Worm (Caenorhabditis elegans) whole organism, L3 larva: ENCODE measurements around the gene Y73F8A.35.
"Not testable (repeated sequence)": the region's sequence is repeated elsewhere in the genome, so short reads cannot be mapped to it uniquely, and the experiment has no call there.

Experiments
- R02D3.7 ChIP-seq: fragments of 150-350 bp; optimal IDR thresholded peaks from 2 replicates; lab custom pipeline; 2014; ENCODE audit warnings: missing biosample characterization, missing genetic modification characterization
- ZK546.5 ChIP-seq: sonication (generic microtip); optimal IDR thresholded peaks from 2 replicates; lab custom pipeline; 2017; ENCODE audit warnings: missing biosample characterization, missing genetic modification characterization
- aly-2 ChIP-seq: fragments of 150-350 bp; optimal IDR thresholded peaks from 2 replicates; lab custom pipeline; 2014; ENCODE audit warnings: missing biosample characterization, missing genetic modification characterization
- ama-1 ChIP-seq: fragments of 150-350 bp; optimal IDR thresholded peaks from 2 replicates; lab custom pipeline; 2018
- ceh-16 ChIP-seq: sonication (generic microtip); optimal IDR thresholded peaks from 2 replicates; lab custom pipeline; 2017; ENCODE audit warnings: missing biosample characterization, missing genetic modification characterization
- ceh-28 ChIP-seq: fragments of 150-350 bp; optimal IDR thresholded peaks from 2 replicates; lab custom pipeline; 2014; ENCODE audit warnings: missing biosample characterization, missing genetic modification reagents, missing genetic modification characterization
- ceh-82 ChIP-seq: fragments of 150-350 bp; optimal IDR thresholded peaks from 2 replicates; lab custom pipeline; 2014; ENCODE audit warnings: missing biosample characterization, missing genetic modification characterization
- ceh-9 ChIP-seq: sonication (generic microtip); optimal IDR thresholded peaks from 2 replicates; lab custom pipeline; 2018; ENCODE audit warnings: missing biosample characterization, missing genetic modification characterization
- daf-12 ChIP-seq: fragments of 150-350 bp; optimal IDR thresholded peaks from 2 replicates; lab custom pipeline; 2014; ENCODE audit warnings: missing biosample characterization, missing genetic modification reagents, missing genetic modification characterization
- egl-27 ChIP-seq: sonication (generic microtip); optimal IDR thresholded peaks from 4 replicates; lab custom pipeline; 2017; ENCODE audit warnings: missing biosample characterization, missing genetic modification reagents, missing genetic modification characterization
- egl-5 ChIP-seq: fragments of 150-350 bp; optimal IDR thresholded peaks from 2 replicates; lab custom pipeline; 2017; ENCODE audit warnings: missing biosample characterization, missing genetic modification reagents, missing genetic modification characterization, inconsistent platforms
- elt-1 ChIP-seq: fragments of 150-350 bp; optimal IDR thresholded peaks from 2 replicates; lab custom pipeline; 2014; ENCODE audit warnings: missing biosample characterization, missing genetic modification characterization
- elt-3 ChIP-seq, 3 experiments: fragments of 150-350 bp in 1 of 3; sonication (generic microtip) in 2 of 3; optimal IDR thresholded peaks; 2 replicates in 2 of 3; 4 replicates in 1 of 3; lab custom pipeline; 2014 to 2017; ENCODE audit warnings: missing biosample characterization in 3 of 3, missing genetic modification characterization in 3 of 3
- eor-1 ChIP-seq, 2 experiments: fragments of 150-350 bp; optimal IDR thresholded peaks; 2 replicates each; lab custom pipeline; 2014 to 2018; ENCODE audit warnings: missing biosample characterization in 2 of 2, missing genetic modification characterization in 2 of 2
- fkh-2 ChIP-seq: fragments of 150-350 bp; optimal IDR thresholded peaks from 2 replicates; lab custom pipeline; 2014; ENCODE audit warnings: missing biosample characterization, missing genetic modification reagents, missing genetic modification characterization
- hmg-11 ChIP-seq: sonication (generic microtip); optimal IDR thresholded peaks from 2 replicates; lab custom pipeline; 2016; ENCODE audit warnings: missing genetic modification characterization, missing compliant biosample characterization
- jun-1 ChIP-seq: fragments of 150-350 bp; optimal IDR thresholded peaks from 2 replicates; lab custom pipeline; 2014; ENCODE audit warnings: missing biosample characterization, missing genetic modification reagents, missing genetic modification characterization
- lin-15B ChIP-seq: fragments of 150-350 bp; optimal IDR thresholded peaks from 2 replicates; lab custom pipeline; 2014; ENCODE audit warnings: missing biosample characterization, missing genetic modification characterization
- lin-39 ChIP-seq: fragments of 150-350 bp; optimal IDR thresholded peaks from 2 replicates; lab custom pipeline; 2018; ENCODE audit warnings: missing biosample characterization, missing genetic modification reagents, missing genetic modification characterization
- mdl-1 ChIP-seq: fragments of 150-350 bp; optimal IDR thresholded peaks from 2 replicates; lab custom pipeline; 2014; ENCODE audit warnings: missing biosample characterization, missing genetic modification characterization
- nfya-1 ChIP-seq: sonication (generic microtip); optimal IDR thresholded peaks from 2 replicates; lab custom pipeline; 2017; ENCODE audit warnings: missing genetic modification characterization, mild to moderate bottlenecking, missing compliant biosample characterization, antibody characterized with exemption, moderate library complexity; ENCODE audit not compliant: insufficient read depth
- nhr-11 ChIP-seq: fragments of 150-350 bp; optimal IDR thresholded peaks from 2 replicates; lab custom pipeline; 2014; ENCODE audit warnings: missing biosample characterization, missing genetic modification characterization
- nhr-12 ChIP-seq: fragments of 150-350 bp; optimal IDR thresholded peaks from 2 replicates; lab custom pipeline; 2014; ENCODE audit warnings: missing biosample characterization, missing genetic modification characterization
- nhr-237 ChIP-seq: fragments of 150-350 bp; optimal IDR thresholded peaks from 2 replicates; lab custom pipeline; 2014; ENCODE audit warnings: missing biosample characterization, missing genetic modification characterization
- nhr-25 ChIP-seq: sonication (generic microtip); optimal IDR thresholded peaks from 2 replicates; lab custom pipeline; 2017; ENCODE audit warnings: missing biosample characterization, missing genetic modification characterization
- nhr-28 ChIP-seq: fragments of 150-350 bp; optimal IDR thresholded peaks from 2 replicates; lab custom pipeline; 2014; ENCODE audit warnings: missing biosample characterization, missing genetic modification characterization
- nhr-43 ChIP-seq: sonication (generic microtip); optimal IDR thresholded peaks from 2 replicates; lab custom pipeline; 2016; ENCODE audit warnings: mild to moderate bottlenecking, missing genetic modification characterization, missing compliant biosample characterization; ENCODE audit not compliant: poor library complexity, severe bottlenecking
- nhr-67 ChIP-seq: fragments of 150-350 bp; optimal IDR thresholded peaks from 2 replicates; lab custom pipeline; 2014; ENCODE audit warnings: missing biosample characterization, missing genetic modification characterization
- nhr-76 ChIP-seq: fragments of 150-350 bp; sonication (generic microtip); optimal IDR thresholded peaks from 5 replicates; lab custom pipeline; 2014; ENCODE audit warnings: missing biosample characterization, missing genetic modification characterization
- nhr-77 ChIP-seq: fragments of 150-350 bp; optimal IDR thresholded peaks from 2 replicates; lab custom pipeline; 2014; ENCODE audit warnings: missing biosample characterization, missing genetic modification characterization
- pha-4 ChIP-seq: fragments of 150-350 bp; optimal IDR thresholded peaks from 2 replicates; lab custom pipeline; 2014; ENCODE audit warnings: missing biosample characterization, missing genetic modification reagents, missing genetic modification characterization
- pqm-1 ChIP-seq: fragments of 150-350 bp; optimal IDR thresholded peaks from 2 replicates; lab custom pipeline; 2017; ENCODE audit warnings: missing biosample characterization, missing genetic modification characterization, inconsistent platforms
- sea-2 ChIP-seq: fragments of 150-350 bp; sonication (generic microtip); optimal IDR thresholded peaks from 4 replicates; lab custom pipeline; 2014; ENCODE audit warnings: missing biosample characterization, missing genetic modification reagents, missing genetic modification characterization
- skn-1 ChIP-seq: fragments of 150-350 bp; optimal IDR thresholded peaks from 2 replicates; lab custom pipeline; 2014; ENCODE audit warnings: missing biosample characterization, missing genetic modification characterization
- snpc-4 ChIP-seq: fragments of 150-350 bp; optimal IDR thresholded peaks from 2 replicates; lab custom pipeline; 2014; ENCODE audit warnings: missing biosample characterization, missing genetic modification characterization
- tbx-2 ChIP-seq: sonication (generic microtip); optimal IDR thresholded peaks from 2 replicates; lab custom pipeline; 2016; ENCODE audit warnings: mild to moderate bottlenecking, missing genetic modification characterization, missing compliant biosample characterization
- unc-62 ChIP-seq: fragments of 150-350 bp; sonication (generic microtip); optimal IDR thresholded peaks from 4 replicates; lab custom pipeline; 2014; ENCODE audit warnings: missing biosample characterization, missing genetic modification reagents, missing genetic modification characterization
- zag-1 ChIP-seq: fragments of 150-350 bp; optimal IDR thresholded peaks from 2 replicates; lab custom pipeline; 2014; ENCODE audit warnings: missing biosample characterization, missing genetic modification characterization
- ztf-11 ChIP-seq: fragments of 150-350 bp; optimal IDR thresholded peaks from 2 replicates; lab custom pipeline; 2014; ENCODE audit warnings: missing biosample characterization, missing genetic modification characterization
- ztf-4 ChIP-seq: fragments of 150-350 bp; optimal IDR thresholded peaks from 2 replicates; lab custom pipeline; 2014; ENCODE audit warnings: missing biosample characterization, missing genetic modification characterization

Y73F8A.35 gene

DNA sequence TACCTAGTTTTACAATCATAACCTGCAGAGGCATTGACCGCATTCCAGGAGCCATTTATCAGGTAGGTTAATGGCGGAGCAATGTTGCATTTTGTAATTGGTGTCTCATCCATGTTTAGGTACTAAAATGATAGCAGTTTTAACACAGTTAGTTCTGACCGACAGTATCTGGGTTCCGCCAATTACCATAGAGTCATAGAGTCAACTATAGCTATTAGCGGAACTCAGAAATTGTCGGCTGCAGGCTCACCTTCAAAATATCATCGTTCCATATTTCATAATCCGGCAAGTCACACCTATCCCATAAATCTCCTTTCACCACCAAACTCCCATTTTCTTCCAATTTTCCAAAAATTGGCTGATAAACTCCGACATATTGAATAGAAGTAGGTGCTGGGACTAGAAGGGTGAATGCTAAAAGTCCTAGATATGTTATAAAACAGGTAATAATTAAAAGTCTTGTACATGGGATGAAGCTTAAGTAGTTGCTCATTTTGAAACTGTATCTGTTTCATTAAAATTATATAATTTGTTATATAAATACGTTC is at the start of gene Y73F8A.35:
TSS of gene Y73F8A.35 (minus strand) at position 498 of the 548 bp plus-strand sequence.
- no peak for TF ChIP-seq elt-3 (tag; optimal IDR thresholded peaks at IDR 0.05; lab: Kevin White, UChicago)

DNA sequence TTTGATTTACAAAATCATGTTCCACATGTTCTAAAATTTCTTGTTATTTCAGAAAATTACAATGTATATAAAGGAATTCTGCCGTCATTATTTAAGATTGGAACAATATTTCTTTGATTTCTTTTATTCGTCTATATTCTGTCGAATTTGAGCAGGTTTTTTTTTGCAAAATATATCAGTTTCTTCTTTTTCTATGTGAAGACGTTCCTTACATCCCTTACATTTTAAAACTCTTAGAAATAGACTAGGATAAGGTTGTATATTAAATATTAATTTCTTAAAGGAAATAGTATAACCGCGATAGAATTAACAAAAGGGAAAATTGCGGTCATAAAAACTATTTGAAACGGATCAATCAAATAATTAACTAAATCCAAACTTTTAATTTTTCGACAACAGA is 49.1 kb upstream of the Y73F8A.35 start:
- TF ChIP-seq skn-1 (tag; lab: Kevin White, UChicago): no peak
- TF ChIP-seq ceh-28: no peak
- TF ChIP-seq snpc-4 (tag; lab: Kevin White, UChicago): no peak
- TF ChIP-seq jun-1 (tag; lab: Kevin White, UChicago): no peak
- no peak for TF ChIP-seq nhr-77 (tag; lab: Kevin White, UChicago)
- TF ChIP-seq ama-1: no peak

DNA sequence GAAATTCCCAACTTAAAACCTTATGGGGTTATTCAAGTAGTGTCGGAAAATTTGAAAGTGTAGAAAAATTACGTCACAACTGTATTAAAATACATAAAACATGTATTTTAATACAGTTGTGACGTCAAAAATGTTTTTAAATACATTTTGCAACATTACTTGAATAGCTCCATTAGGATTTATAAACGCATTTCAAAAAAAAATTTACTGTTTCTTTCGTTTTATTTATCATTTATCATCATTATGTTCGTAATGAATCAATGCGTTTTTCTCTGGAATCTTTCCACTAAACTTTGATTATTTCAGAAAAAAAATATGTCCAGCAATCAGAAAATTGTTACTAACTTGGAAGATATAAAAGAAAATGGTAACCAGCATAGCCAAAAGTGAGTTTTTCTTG is 43.9 kb upstream of the Y73F8A.35 start, which contains the start of gene Y105C5A.508:
TSS of gene Y105C5A.508 (plus strand) at position 301 of the 400 bp plus-strand sequence.
- TF ChIP-seq lin-15B (tag; lab: Kevin White, UChicago): no peak
- no peak for TF ChIP-seq nhr-237
- TF ChIP-seq ztf-11 (tag; lab: Kevin White, UChicago): no peak
- no peak for TF ChIP-seq tbx-2 (tag; lab: Kevin White, UChicago)
- no peak for TF ChIP-seq egl-5
- no peak for TF ChIP-seq pha-4 (tag; lab: Kevin White, UChicago)
- no peak for TF ChIP-seq skn-1 (tag; lab: Kevin White, UChicago)
- TF ChIP-seq ceh-9: no peak
- no peak for TF ChIP-seq lin-39 (tag; lab: Kevin White, UChicago)
- no peak for TF ChIP-seq pqm-1 (tag; lab: Kevin White, UChicago)
- TF ChIP-seq nhr-43 (tag; lab: Kevin White, UChicago): no peak
- no peak for TF ChIP-seq nhr-77 (tag; lab: Kevin White, UChicago)
- no peak for TF ChIP-seq daf-12 (tag; lab: Kevin White, UChicago)
- no peak for TF ChIP-seq egl-27
- TF ChIP-seq ceh-16 (tag; lab: Kevin White, UChicago): no peak

DNA sequence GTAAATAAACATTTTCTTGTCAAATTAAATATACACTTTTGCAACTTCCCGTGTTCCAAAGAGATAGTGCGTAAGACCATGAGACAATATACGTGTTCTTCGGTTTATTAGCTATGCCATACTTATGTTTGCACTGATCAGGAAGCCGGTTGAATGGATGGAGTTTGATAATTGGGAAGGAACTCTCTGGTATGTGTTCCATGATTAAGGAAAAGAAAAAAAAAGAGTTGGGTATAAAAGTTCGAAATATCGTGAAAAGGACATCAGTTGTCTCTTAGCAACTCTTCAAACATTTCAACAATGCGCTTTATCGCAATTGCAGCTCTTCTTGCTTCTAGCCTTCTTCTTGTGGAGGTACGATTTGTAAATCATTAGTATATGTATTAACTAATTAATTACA is 39.0 kb upstream of the Y73F8A.35 start, which contains the start of gene pqn-76:
TSS of gene pqn-76 (plus strand) at position 301 of the 400 bp plus-strand sequence.
- TF ChIP-seq R02D3.7, snpc-4, ceh-82 (tag; lab: Kevin White, UChicago): not testable (repeated sequence)

DNA sequence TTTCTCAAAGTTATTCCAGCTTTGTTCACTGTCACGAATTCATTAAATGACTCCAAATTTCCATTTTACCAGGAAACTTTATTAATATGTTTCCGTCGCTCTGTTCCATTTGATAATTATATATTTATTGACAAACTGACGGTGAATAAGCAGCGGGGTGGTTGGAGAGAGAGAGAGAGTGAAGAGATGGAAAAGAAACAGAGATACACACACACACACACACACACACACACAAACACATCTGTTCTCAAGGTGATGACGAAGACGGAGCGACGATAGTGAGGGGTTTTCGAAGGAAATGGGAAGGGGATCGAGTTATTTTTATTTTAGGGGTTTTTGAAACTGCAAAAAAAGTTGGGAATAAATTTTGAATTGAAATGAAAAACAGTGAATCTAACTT is 34.1 kb upstream of the Y73F8A.35 start:
- TF ChIP-seq elt-1 (no peak), eor-1 (tag; optimal IDR thresholded peaks at IDR 0.05; lab: Kevin White, UChicago) (no peak), zag-1 (tag; lab: Kevin White, UChicago) (no peak), nhr-12 (tag; lab: Kevin White, UChicago) (no peak), jun-1 (tag; lab: Kevin White, UChicago) (peak; percentile 11), nhr-28 (tag; lab: Kevin White, UChicago) (no peak), ceh-28 (no peak), nhr-76 (tag; lab: Kevin White, UChicago) (no peak), ZK546.5 (tag; lab: Kevin White, UChicago) (no peak), aly-2 (no peak), ceh-9 (no peak), egl-5 (no peak), nhr-43 (tag; lab: Kevin White, UChicago) (no peak), mdl-1 (tag; lab: Kevin White, UChicago) (no peak), unc-62 (GFP tag; lab: Kevin White, UChicago) (no peak), R02D3.7 (tag; lab: Kevin White, UChicago) (no peak), nhr-237 (no peak), sea-2 (GFP tag; lab: Kevin White, UChicago) (no peak), nhr-25 (tag; lab: Kevin White, UChicago) (peak; percentile 11), hmg-11 (tag; lab: Kevin White, UChicago) (peak; percentile 64), nfya-1 (tag; lab: Kevin White, UChicago) (peak; percentile 70), nhr-67 (tag; lab: Kevin White, UChicago) (no peak), ceh-82 (tag; lab: Kevin White, UChicago) (no peak), pha-4 (tag; lab: Kevin White, UChicago) (peak; percentile 81), ztf-4 (tag; lab: Kevin White, UChicago) (no peak), pqm-1 (tag; lab: Kevin White, UChicago) (peak; percentile 30), tbx-2 (tag; lab: Kevin White, UChicago) (no peak), nhr-11 (tag; lab: Kevin White, UChicago) (no peak), fkh-2 (no peak)
